In the genomic region with DNA sequence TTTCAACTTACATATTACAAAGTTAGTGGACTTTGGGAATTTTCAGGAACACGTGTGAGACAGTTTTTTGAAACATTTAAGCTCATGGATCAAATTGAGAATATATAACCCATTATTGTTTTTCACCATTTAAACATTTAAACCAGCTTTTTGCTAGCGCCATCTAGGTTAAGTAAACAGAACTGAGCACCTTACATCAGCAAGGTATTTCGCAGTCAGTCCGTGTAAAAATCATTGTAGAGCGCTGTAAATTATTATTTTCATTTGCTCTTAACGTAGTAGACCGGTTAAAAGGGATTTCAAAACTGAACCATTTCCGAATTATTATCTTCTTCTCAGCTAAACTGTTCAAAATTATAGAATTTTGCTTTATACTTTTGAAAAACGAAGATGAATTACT, we compare ENCODE assay signal across 1 fruit fly cellular context.
TF ChIP-seq lines count a peak whose summit lies in the region.

A gene (plus strand): TSS at position 295 of the 400 bp plus-strand sequence.

TF ChIP-seq in whole organism, embryonic, 481 proteins besides CTCF, POLR2A, EP300 and RAD21 (continued from another document):
- TF ChIP-seq CG6791 (GFP tag; IDR thresholded peaks at IDR 0.05; lab: Robert Waterston, UW; ENCODE audit: partially characterized antibody) (peak; percentile 45; the same call in 2 of the 3 replicates), caup (GFP tag; optimal IDR thresholded peaks at IDR 0.05; lab: Kevin White, UChicago; ENCODE audit: severe bottlenecking) (no peak), amos (GFP tag; IDR thresholded peaks at IDR 0.05; lab: Robert Waterston, UW; ENCODE audit: partially characterized antibody) (peak; percentile 69), CG32532 (GFP tag; IDR thresholded peaks at IDR 0.05; lab: Robert Waterston, UW) (peak; percentile 6; the same call in 1 of the 2 replicates), ash1 (GFP tag; optimal IDR thresholded peaks at IDR 0.05; lab: Kevin White, UChicago) (no peak), ase (GFP tag; IDR thresholded peaks at IDR 0.05; lab: Robert Waterston, UW) (peak; percentile 41; the same call in 1 of the 3 replicates), hkb (optimal IDR thresholded peaks at IDR 0.05; lab: Kevin White, UChicago) (peak; percentile 20), hkb (GFP tag; IDR thresholded peaks at IDR 0.05; lab: Robert Waterston, UW) (no peak), CG42726 (GFP tag; IDR thresholded peaks at IDR 0.05; lab: Robert Waterston, UW; ENCODE audit: partially characterized antibody) (0 out of 2 replicates have a peak, but pooled peaks have one; percentile 48), CG2199 (GFP tag; IDR thresholded peaks at IDR 0.05; lab: Robert Waterston, UW) (peak; percentile 65; the same call in 2 of the 3 replicates), CG17802 (tag; optimal IDR thresholded peaks at IDR 0.05; lab: Kevin White, UChicago) (no peak), HmgD (GFP tag; optimal IDR thresholded peaks at IDR 0.05; lab: Kevin White, UChicago) (peak; percentile 23), CG16813 (GFP tag; IDR thresholded peaks at IDR 0.05; lab: Robert Waterston, UW; ENCODE audit: partially characterized antibody) (peak; percentile 47; the same call in 2 of the 3 replicates), da (GFP tag; optimal IDR thresholded peaks at IDR 0.05; lab: Kevin White, UChicago) (no peak), Bgb (GFP tag; IDR thresholded peaks at IDR 0.05; lab: Robert Waterston, UW; ENCODE audit: partially characterized antibody) (peak; percentile 72), prd (optimal IDR thresholded peaks at IDR 0.05; lab: Kevin White, UChicago) (peak in 1 of 2 experiments; percentile 87), prd (GFP tag; IDR thresholded peaks at IDR 0.05; lab: Robert Waterston, UW) (no peak), CG12071 (GFP tag; optimal IDR thresholded peaks at IDR 0.05; lab: Kevin White, UChicago) (no peak), stwl (tag; optimal IDR thresholded peaks at IDR 0.05; lab: Kevin White, UChicago) (peak; percentile 38), sens-2 (GFP tag; IDR thresholded peaks at IDR 0.05; lab: Robert Waterston, UW) (no peak), sr (GFP tag; IDR thresholded peaks at IDR 0.05; lab: Robert Waterston, UW) (no peak), Dp (GFP tag; optimal IDR thresholded peaks at IDR 0.05; lab: Kevin White, UChicago) (peak; percentile 43), CG11456 (GFP tag; IDR thresholded peaks at IDR 0.05; lab: Robert Waterston, UW) (peak; percentile 30; the same call in 1 of the 3 replicates), lbe (GFP tag; optimal IDR thresholded peaks at IDR 0.05; lab: Kevin White, UChicago) (no peak)
